Fruit fly (Drosophila melanogaster) whole organism, embryonic: ENCODE results near the gene Fas2.

Source experiments
- Asciz ChIP-seq: fragments of 200-800 bp; sonication (Bioruptor generic); optimal IDR thresholded peaks from 2 replicates; lab custom pipeline; 2017; ENCODE audit warnings: missing biosample characterization, mild to moderate bottlenecking, missing genetic modification characterization, missing genetic modification reagents
- CG11504 ChIP-seq: fragments of 200-800 bp; sonication (Bioruptor generic); optimal IDR thresholded peaks from 3 replicates; lab custom pipeline; 2019; ENCODE audit warnings: missing biosample characterization, mild to moderate bottlenecking, missing genetic modification characterization, moderate library complexity
- CG11723 ChIP-seq: fragments of 200-800 bp; sonication (Bioruptor generic); optimal IDR thresholded peaks from 2 replicates; lab custom pipeline; 2017; ENCODE audit warnings: missing biosample characterization, mild to moderate bottlenecking, missing genetic modification characterization
- CG12391 ChIP-seq: fragments of 200-800 bp; sonication (Bioruptor generic); optimal IDR thresholded peaks from 3 replicates; lab custom pipeline; 2018; ENCODE audit warnings: missing biosample characterization, mild to moderate bottlenecking, missing genetic modification characterization, moderate library complexity
- CG12744 ChIP-seq: fragments of 200-800 bp; sonication (Bioruptor generic); optimal IDR thresholded peaks from 2 replicates; lab custom pipeline; 2016; ENCODE audit warnings: missing biosample characterization, missing genetic modification characterization
- CG13624 ChIP-seq: fragments of 200-800 bp; sonication (Bioruptor generic); optimal IDR thresholded peaks from 2 replicates; lab custom pipeline; 2016; ENCODE audit warnings: missing biosample characterization, missing genetic modification characterization
- CG13775 ChIP-seq: fragments of 200-800 bp; sonication (Bioruptor generic); optimal IDR thresholded peaks from 3 replicates; lab custom pipeline; 2017; ENCODE audit warnings: missing biosample characterization, mild to moderate bottlenecking, missing genetic modification characterization
- CG15011 ChIP-seq: fragments of 200-800 bp; sonication (Bioruptor generic); optimal IDR thresholded peaks from 3 replicates; lab custom pipeline; 2018; ENCODE audit warnings: missing biosample characterization, mild to moderate bottlenecking, missing genetic modification characterization
- CG1529 ChIP-seq: fragments of 200-800 bp; sonication (Bioruptor generic); optimal IDR thresholded peaks from 3 replicates; lab custom pipeline; 2018; ENCODE audit warnings: missing biosample characterization, missing genetic modification characterization
- CG2120 ChIP-seq: fragments of 200-800 bp; sonication (Bioruptor generic); optimal IDR thresholded peaks from 3 replicates; lab custom pipeline; 2016; ENCODE audit warnings: missing biosample characterization, missing genetic modification characterization
- CG2678 ChIP-seq: fragments of 200-800 bp; sonication (Bioruptor generic); optimal IDR thresholded peaks from 3 replicates; lab custom pipeline; 2019; ENCODE audit warnings: missing biosample characterization, mild to moderate bottlenecking, missing genetic modification characterization, moderate library complexity
- CG34422 ChIP-seq: fragments of 200-800 bp; sonication (Bioruptor generic); IDR thresholded peaks from 3 replicates; pipeline ENCODE4 v1.3.6; 2022; ENCODE audit warnings: missing biosample characterization, missing genetic modification characterization
- CG3838 ChIP-seq: fragments of 200-800 bp; sonication (Bioruptor generic); optimal IDR thresholded peaks from 3 replicates; lab custom pipeline; 2016; ENCODE audit warnings: missing biosample characterization, missing genetic modification characterization
- CG4360 ChIP-seq: fragments of 200-800 bp; sonication (Bioruptor generic); IDR thresholded peaks from 2 replicates; pipeline ENCODE4 v1.3.6; 2022; ENCODE audit warnings: missing biosample characterization, missing genetic modification characterization
- CG4617 ChIP-seq: fragments of 200-800 bp; sonication (Bioruptor generic); optimal IDR thresholded peaks from 3 replicates; lab custom pipeline; 2016; ENCODE audit warnings: missing biosample characterization, missing genetic modification characterization, borderline replicate concordance
- CG9609 ChIP-seq: fragments of 200-800 bp; sonication (Bioruptor generic); optimal IDR thresholded peaks from 3 replicates; lab custom pipeline; 2016; ENCODE audit warnings: missing biosample characterization, missing genetic modification characterization
- CG9817 ChIP-seq: fragments of 200-800 bp; sonication (Bioruptor generic); optimal IDR thresholded peaks from 2 replicates; lab custom pipeline; 2018; ENCODE audit warnings: missing biosample characterization, mild to moderate bottlenecking, missing genetic modification characterization, moderate library complexity
- Camta ChIP-seq: fragments of 200-800 bp; sonication (Bioruptor generic); optimal IDR thresholded peaks from 2 replicates; lab custom pipeline; 2016; ENCODE audit warnings: missing biosample characterization, missing genetic modification characterization
- Doc3 ChIP-seq: fragments of 200-800 bp; sonication (Bioruptor generic); IDR thresholded peaks from 3 replicates; pipeline ENCODE4 v1.3.6; 2022; ENCODE audit warnings: missing biosample characterization, missing genetic modification characterization; ENCODE audit not compliant: partially characterized antibody
- Fer1 ChIP-seq: fragments of 200-800 bp; sonication (Bioruptor generic); optimal IDR thresholded peaks from 2 replicates; lab custom pipeline; 2017; ENCODE audit warnings: missing biosample characterization, mild to moderate bottlenecking, missing genetic modification characterization
- Optix ChIP-seq: fragments of 200-800 bp; sonication (Bioruptor generic); IDR thresholded peaks from 3 replicates; pipeline ENCODE4 v1.3.6; 2022; ENCODE audit warnings: missing biosample characterization, missing genetic modification characterization
- Poxn ChIP-seq: fragments of 200-800 bp; sonication (Bioruptor generic); IDR thresholded peaks from 2 replicates; pipeline ENCODE4 v1.3.6; 2022; ENCODE audit warnings: missing biosample characterization, missing genetic modification characterization
- Sry-δ ChIP-seq: fragments of 200-800 bp; sonication (Bioruptor generic); optimal IDR thresholded peaks from 2 replicates; lab custom pipeline; 2016; ENCODE audit warnings: missing biosample characterization, missing genetic modification characterization
- al ChIP-seq: fragments of 200-800 bp; sonication (Bioruptor generic); IDR thresholded peaks from 2 replicates; pipeline ENCODE4 v1.3.6; 2022; ENCODE audit warnings: missing biosample characterization, missing genetic modification characterization
- bbx ChIP-seq: fragments of 200-800 bp; sonication (Bioruptor generic); IDR thresholded peaks from 2 replicates; pipeline ENCODE4 v1.3.6; 2022; ENCODE audit warnings: missing biosample characterization, missing genetic modification characterization; ENCODE audit not compliant: partially characterized antibody
- fd96Cb ChIP-seq: fragments of 200-800 bp; sonication (Bioruptor generic); optimal IDR thresholded peaks from 2 replicates; lab custom pipeline; 2018; ENCODE audit warnings: missing biosample characterization, mild to moderate bottlenecking, missing genetic modification characterization, moderate library complexity
- fu2 ChIP-seq: fragments of 200-800 bp; sonication (Bioruptor generic); optimal IDR thresholded peaks from 2 replicates; lab custom pipeline; 2016; ENCODE audit warnings: missing biosample characterization, missing genetic modification characterization
- gsb-n ChIP-seq: fragments of 200-800 bp; sonication (Bioruptor generic); optimal IDR thresholded peaks from 3 replicates; lab custom pipeline; 2018; ENCODE audit warnings: missing biosample characterization, mild to moderate bottlenecking, missing genetic modification characterization
- lbe ChIP-seq: fragments of 200-800 bp; sonication (Bioruptor generic); optimal IDR thresholded peaks from 2 replicates; lab custom pipeline; 2016; ENCODE audit warnings: missing biosample characterization, mild to moderate bottlenecking, missing genetic modification characterization
- luna ChIP-seq: fragments of 200-800 bp; sonication (Bioruptor generic); optimal IDR thresholded peaks from 2 replicates; lab custom pipeline; 2016; ENCODE audit warnings: missing biosample characterization, missing genetic modification characterization
- maf-S ChIP-seq: fragments of 200-800 bp; sonication (Bioruptor generic); optimal IDR thresholded peaks from 2 replicates; lab custom pipeline; 2016; ENCODE audit warnings: missing biosample characterization, missing genetic modification characterization
- phol ChIP-seq: fragments of 200-800 bp; sonication (Bioruptor generic); optimal IDR thresholded peaks from 3 replicates; lab custom pipeline; 2018; ENCODE audit warnings: missing biosample characterization, mild to moderate bottlenecking, missing genetic modification characterization, moderate library complexity
- pita ChIP-seq: fragments of 200-800 bp; sonication (Bioruptor generic); optimal IDR thresholded peaks from 2 replicates; lab custom pipeline; 2017; ENCODE audit warnings: missing biosample characterization, mild to moderate bottlenecking, missing genetic modification characterization
- pros ChIP-seq: fragments of 200-800 bp; sonication (Bioruptor generic); optimal IDR thresholded peaks from 3 replicates; lab custom pipeline; 2019; ENCODE audit warnings: missing biosample characterization, mild to moderate bottlenecking, missing genetic modification characterization, moderate library complexity
- row ChIP-seq: fragments of 200-800 bp; sonication (Bioruptor generic); IDR thresholded peaks from 3 replicates; pipeline ENCODE4 v1.3.6; 2022; ENCODE audit warnings: missing biosample characterization, missing genetic modification characterization
- sc ChIP-seq, 3 experiments: fragments of >200 bp in 2 of 3; fragments of 200-800 bp in 1 of 3; sonication (Bioruptor generic) in 1 of 3; optimal IDR thresholded peaks; 2 replicates in 2 of 3; 3 replicates in 1 of 3; lab custom pipeline; 2017; ENCODE audit warnings: mild to moderate bottlenecking in 1 of 3, missing biosample characterization in 1 of 3, missing genetic modification characterization in 1 of 3, missing genetic modification reagents in 1 of 3
- sqz ChIP-seq: fragments of 200-800 bp; sonication (Bioruptor generic); optimal IDR thresholded peaks from 3 replicates; lab custom pipeline; 2018; ENCODE audit warnings: missing biosample characterization, mild to moderate bottlenecking, missing genetic modification characterization
- stc ChIP-seq: fragments of 200-800 bp; sonication (Bioruptor generic); IDR thresholded peaks from 2 replicates; pipeline ENCODE4 v1.3.6; 2022; ENCODE audit warnings: missing biosample characterization, missing genetic modification characterization
- sug ChIP-seq: fragments of 200-800 bp; optimal IDR thresholded peaks from 2 replicates; lab custom pipeline; 2019; ENCODE audit warnings: missing biosample characterization, mild to moderate bottlenecking, missing genetic modification characterization, moderate library complexity
- tap ChIP-seq: fragments of 200-800 bp; optimal IDR thresholded peaks from 3 replicates; lab custom pipeline; 2019; ENCODE audit warnings: missing biosample characterization, mild to moderate bottlenecking, missing genetic modification characterization, moderate library complexity
- toy ChIP-seq: fragments of 200-800 bp; sonication (Bioruptor generic); IDR thresholded peaks from 2 replicates; pipeline ENCODE4 v1.3.6; 2022; ENCODE audit warnings: missing biosample characterization, missing genetic modification characterization
- ttk ChIP-seq: fragments of 200-800 bp; sonication (Bioruptor generic); IDR thresholded peaks from 2 replicates; pipeline ENCODE4 v2.1.2; 2022; ENCODE audit warnings: missing biosample characterization, missing genetic modification characterization
- vvl ChIP-seq: fragments of 200-800 bp; sonication (Bioruptor generic); IDR thresholded peaks from 2 replicates; pipeline ENCODE4 v1.3.6; 2022; ENCODE audit warnings: missing biosample characterization, missing genetic modification characterization
- wdn ChIP-seq: fragments of 200-800 bp; sonication (Bioruptor generic); IDR thresholded peaks from 2 replicates; pipeline ENCODE4 v1.3.6; 2022; ENCODE audit warnings: missing biosample characterization, missing genetic modification characterization
- yki ChIP-seq: fragments of >200 bp; optimal IDR thresholded peaks from 3 replicates; lab custom pipeline; 2018
- z ChIP-seq: fragments of 200-800 bp; sonication (Bioruptor generic); IDR thresholded peaks from 3 replicates; pipeline ENCODE4 v1.3.6; 2022; ENCODE audit warnings: missing biosample characterization, missing genetic modification characterization
- zen2 ChIP-seq: fragments of 200-800 bp; sonication (Bioruptor generic); IDR thresholded peaks from 3 replicates; pipeline ENCODE4 v1.3.6; 2022; ENCODE audit warnings: missing biosample characterization, missing genetic modification characterization; ENCODE audit not compliant: partially characterized antibody

Fas2 gene

DNA sequence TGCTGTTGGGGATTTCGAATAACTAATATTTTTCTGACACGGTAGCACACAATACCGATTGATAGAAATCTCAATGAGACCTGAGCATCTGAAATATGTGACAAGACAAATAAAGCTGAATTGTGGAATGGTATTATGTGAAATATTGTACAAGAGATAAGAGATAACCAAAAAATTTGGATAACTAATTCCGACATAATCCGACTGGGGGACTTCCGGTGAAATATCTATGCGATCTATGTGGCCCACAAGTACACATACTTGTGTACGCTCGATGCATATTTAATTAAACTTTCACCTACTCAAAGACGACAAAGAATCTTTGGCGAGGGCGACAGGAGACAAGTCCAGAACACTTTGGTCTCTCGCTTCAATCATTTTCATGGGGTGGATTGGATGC is 46.8 kb upstream of the Fas2 start, which contains the start of gene CG15576:
TSS of gene CG15576 (minus strand) at position 101 of the 400 bp plus-strand sequence.
- TF ChIP-seq sqz (GFP tag; lab: Kevin White, UChicago) = no peak
- TF ChIP-seq fd96Cb (tag; lab: Kevin White, UChicago) = no peak
- TF ChIP-seq Sry-δ (GFP tag; lab: Kevin White, UChicago) = no peak

DNA sequence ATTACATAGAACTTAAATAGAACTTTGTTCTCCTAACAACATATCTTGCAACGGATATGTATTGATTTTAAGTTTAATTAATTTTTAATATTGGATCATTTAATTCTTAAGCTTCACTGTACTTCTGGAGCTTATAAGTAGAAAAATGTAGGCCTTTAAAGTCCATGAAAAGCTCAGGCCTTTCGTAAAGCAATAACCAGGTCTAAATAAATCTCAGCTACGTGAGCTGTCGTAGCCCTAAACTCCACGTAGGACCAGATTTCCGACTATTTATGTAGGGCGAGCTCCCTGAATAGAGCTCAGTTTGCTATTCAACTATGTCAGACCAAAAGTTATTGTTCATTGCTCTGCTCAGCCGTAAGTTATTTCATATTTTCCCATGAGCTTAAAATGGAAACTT is 42.2 kb upstream of the Fas2 start, which contains the start of gene CG43135:
TSS of gene CG43135 (plus strand) at position 301 of the 400 bp plus-strand sequence.
- TF ChIP-seq CG9609 (GFP tag; lab: Kevin White, UChicago) = no peak
- TF ChIP-seq phol (tag; lab: Kevin White, UChicago) = no peak
- TF ChIP-seq CG11504 = no peak
- no peak for TF ChIP-seq wdn (GFP tag; lab: Robert Waterston, UW)
- no peak for TF ChIP-seq fu2 (GFP tag; lab: Kevin White, UChicago)
- TF ChIP-seq CG9817 = no peak
- no peak for TF ChIP-seq bbx
- TF ChIP-seq ttk (GFP tag; lab: Robert Waterston, UW) = no peak
- TF ChIP-seq row = no peak
- no peak for TF ChIP-seq toy (GFP tag; lab: Robert Waterston, UW)
- no peak for TF ChIP-seq CG15011 (GFP tag; lab: Kevin White, UChicago)
- TF ChIP-seq lbe = no peak
- TF ChIP-seq CG2678 (tag; lab: Kevin White, UChicago) = no peak
- TF ChIP-seq CG13624 (GFP tag; lab: Kevin White, UChicago) = no peak
- TF ChIP-seq Fer1 (GFP tag; lab: Kevin White, UChicago) = no peak
- TF ChIP-seq gsb-n (tag; lab: Kevin White, UChicago) = no peak
- TF ChIP-seq, all 482 proteins: peak for 0

DNA sequence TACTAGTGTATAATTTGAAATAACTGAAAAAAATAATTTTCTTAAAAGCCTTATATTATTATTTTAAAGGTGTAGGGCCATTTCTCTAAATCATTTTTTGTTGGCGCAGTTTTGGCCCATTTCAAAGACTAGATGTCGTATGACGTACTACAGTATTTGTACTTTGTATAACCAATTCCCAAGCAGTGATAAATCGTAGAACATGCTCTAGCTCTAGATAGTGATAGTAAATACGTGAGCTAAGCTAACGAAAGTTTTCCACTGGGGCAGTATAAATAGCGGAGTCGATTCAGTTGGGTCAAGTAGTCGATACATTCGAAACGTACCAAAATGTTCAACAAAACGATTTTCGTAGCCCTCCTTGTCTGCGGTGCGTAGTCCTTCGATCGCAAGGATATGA is 41.1 kb upstream of the Fas2 start, which contains the start of gene CG43134:
TSS of gene CG43134 (plus strand) at position 301 of the 400 bp plus-strand sequence.
- TF ChIP-seq tap (tag; lab: Kevin White, UChicago) (no peak), sug (no peak), luna (no peak), CG4360 (GFP tag; lab: Robert Waterston, UW) (no peak), stc (GFP tag; lab: Robert Waterston, UW) (no peak), Camta (GFP tag; lab: Kevin White, UChicago) (no peak), CG12744 (GFP tag; lab: Kevin White, UChicago) (no peak), sc (optimal IDR thresholded peaks at IDR 0.05; lab: Kevin White, UChicago) (no peak), sc (GFP tag; optimal IDR thresholded peaks at IDR 0.05; lab: Kevin White, UChicago) (no peak), phol (tag; lab: Kevin White, UChicago) (no peak), CG34422 (GFP tag; lab: Robert Waterston, UW) (no peak), Poxn (GFP tag; lab: Robert Waterston, UW) (no peak), CG4617 (no peak), z (GFP tag; lab: Robert Waterston, UW) (no peak), pros (no peak), CG11723 (no peak)

DNA sequence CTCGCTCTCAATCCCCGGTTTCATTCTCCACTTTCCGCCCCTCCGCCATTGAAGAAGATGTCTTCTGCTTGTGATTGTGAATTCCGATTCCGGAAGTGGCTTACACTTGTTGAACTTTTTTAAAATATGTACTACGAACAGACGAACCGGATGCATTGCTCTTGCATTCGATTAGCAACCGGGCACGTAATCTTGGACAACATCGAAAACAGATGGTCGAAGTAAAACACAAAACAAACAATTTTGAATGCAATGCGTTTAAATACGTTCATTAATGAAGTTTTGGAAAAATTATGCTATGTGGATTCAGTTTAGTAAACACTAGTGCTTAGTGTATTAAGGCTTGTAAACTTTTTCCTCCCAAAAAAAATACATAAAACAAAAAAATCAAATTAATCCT is 40.1 kb upstream of the Fas2 start, which contains the start of gene Muc4B:
TSS of gene Muc4B (minus strand) at position 101 of the 400 bp plus-strand sequence.
- TF ChIP-seq Optix (GFP tag; lab: Robert Waterston, UW) = no peak
- no peak for TF ChIP-seq Poxn (GFP tag; lab: Robert Waterston, UW)
- no peak for TF ChIP-seq CG12391
- no peak for TF ChIP-seq fd96Cb (tag; lab: Kevin White, UChicago)
- no peak for TF ChIP-seq CG3838
- TF ChIP-seq vvl = no peak
- no peak for TF ChIP-seq CG1529 (GFP tag; lab: Kevin White, UChicago)
- TF ChIP-seq bbx = no peak
- TF ChIP-seq lbe = no peak
- TF ChIP-seq CG2120 = no peak
- TF ChIP-seq Asciz (GFP tag; lab: Kevin White, UChicago) = no peak
- TF ChIP-seq maf-S (GFP tag; lab: Kevin White, UChicago) = no peak
- no peak for TF ChIP-seq Doc3
- TF ChIP-seq CG13775 (GFP tag; lab: Kevin White, UChicago) = no peak
- no peak for TF ChIP-seq CG34422 (GFP tag; lab: Robert Waterston, UW)
- TF ChIP-seq yki (lab: Kevin White, UChicago) = no peak
- TF ChIP-seq pita (GFP tag; lab: Kevin White, UChicago) = no peak
- TF ChIP-seq al (GFP tag; lab: Robert Waterston, UW) = no peak
- TF ChIP-seq zen2 (GFP tag; lab: Robert Waterston, UW) = no peak
